Worm (Caenorhabditis elegans) whole organism, L1 larva: ENCODE measurements around the gene top-3.

Experiments used
- C34B4.2 ChIP-seq: sonication (generic microtip); optimal IDR thresholded peaks from 2 replicates; lab custom pipeline; 2017; ENCODE audit warnings: mild to moderate bottlenecking, missing genetic modification characterization, missing compliant biosample characterization
- F16B12.6 ChIP-seq: fragments of 150-350 bp; optimal IDR thresholded peaks from 2 replicates; lab custom pipeline; 2014; ENCODE audit warnings: missing biosample characterization, missing genetic modification characterization
- alr-1 ChIP-seq: fragments of 200-800 bp; sonication (Bioruptor generic); optimal IDR thresholded peaks from 2 replicates; lab custom pipeline; 2018; ENCODE audit warnings: borderline replicate concordance, mild to moderate bottlenecking, missing genetic modification characterization, missing compliant biosample characterization
- ama-1 ChIP-seq: fragments of 150-350 bp; optimal IDR thresholded peaks from 2 replicates; lab custom pipeline; 2014
- ceh-63 ChIP-seq: fragments of 200-800 bp; sonication (Bioruptor generic); optimal IDR thresholded peaks from 2 replicates; lab custom pipeline; 2018; ENCODE audit warnings: mild to moderate bottlenecking, missing genetic modification characterization, missing compliant biosample characterization
- ceh-82 ChIP-seq, 3 experiments: fragments of 150-350 bp in 1 of 3; sonication (generic microtip) in 2 of 3; optimal IDR thresholded peaks; 2 replicates each; lab custom pipeline; 2014 to 2017; ENCODE audit warnings: missing biosample characterization in 3 of 3, missing genetic modification characterization in 3 of 3
- ces-1 ChIP-seq: fragments of 150-350 bp; optimal IDR thresholded peaks from 2 replicates; lab custom pipeline; 2014; ENCODE audit warnings: missing biosample characterization, missing genetic modification reagents, missing genetic modification characterization
- dsc-1 ChIP-seq: sonication (generic microtip); optimal IDR thresholded peaks from 2 replicates; lab custom pipeline; 2016; ENCODE audit warnings: mild to moderate bottlenecking, missing genetic modification characterization, missing compliant biosample characterization
- egl-13 ChIP-seq: sonication (generic microtip); optimal IDR thresholded peaks from 2 replicates; lab custom pipeline; 2016; ENCODE audit warnings: missing genotype, missing genetic modification reagents, missing genetic modification characterization, missing compliant biosample characterization
- egl-27 ChIP-seq, 2 experiments: fragments of 150-350 bp in 1 of 2; sonication (generic microtip); optimal IDR thresholded peaks; 3 replicates each; lab custom pipeline; 2017 to 2018; ENCODE audit warnings: missing biosample characterization in 2 of 2, missing genetic modification characterization in 2 of 2, missing genetic modification reagents in 2 of 2
- elt-3 ChIP-seq, 6 experiments: fragments of 150-350 bp in 1 of 6; sonication (generic microtip); optimal IDR thresholded peaks; 2 replicates each; lab custom pipeline; 2017 to 2018; ENCODE audit warnings: missing biosample characterization in 6 of 6, missing genetic modification characterization in 6 of 6, inconsistent platforms in 1 of 6
- grh-1 ChIP-seq: fragments of 200-800 bp; sonication (Bioruptor generic); IDR thresholded peaks from 2 replicates; pipeline ENCODE4 v1.3.6; 2022; ENCODE audit warnings: missing genetic modification reagents, missing genetic modification characterization, missing compliant biosample characterization
- hlh-4 ChIP-seq: sonication (generic microtip); optimal IDR thresholded peaks from 2 replicates; lab custom pipeline; 2016; ENCODE audit warnings: mild to moderate bottlenecking, missing genetic modification characterization, missing compliant biosample characterization
- isw-1 ChIP-seq: fragments of 200-800 bp; sonication (Bioruptor generic); IDR thresholded peaks from 2 replicates; pipeline ENCODE4 v1.3.6; 2022; ENCODE audit warnings: missing genetic modification characterization, missing compliant biosample characterization
- jun-1 ChIP-seq: fragments of 150-350 bp; optimal IDR thresholded peaks from 2 replicates; lab custom pipeline; 2014; ENCODE audit warnings: missing biosample characterization, missing genetic modification reagents, missing genetic modification characterization
- lin-15B ChIP-seq: fragments of 150-350 bp; sonication (generic microtip); optimal IDR thresholded peaks from 3 replicates; lab custom pipeline; 2014; ENCODE audit warnings: missing biosample characterization, missing genetic modification characterization
- lin-39 ChIP-seq: fragments of 150-350 bp; optimal IDR thresholded peaks from 2 replicates; lab custom pipeline; 2014; ENCODE audit warnings: missing biosample characterization, missing genetic modification reagents, missing genetic modification characterization
- lir-3 ChIP-seq: sonication (generic microtip); optimal IDR thresholded peaks from 2 replicates; lab custom pipeline; 2016; ENCODE audit warnings: mild to moderate bottlenecking, missing genetic modification characterization, moderate library complexity, missing compliant biosample characterization; ENCODE audit not compliant: poor library complexity
- lsy-2 ChIP-seq, 2 experiments: fragments of 150-350 bp; optimal IDR thresholded peaks; 2 replicates each; lab custom pipeline; 2014; ENCODE audit warnings: missing biosample characterization in 2 of 2, missing genetic modification characterization in 2 of 2
- mep-1 ChIP-seq: fragments of 150-350 bp; optimal IDR thresholded peaks from 2 replicates; lab custom pipeline; 2014; ENCODE audit warnings: missing biosample characterization, missing genetic modification characterization
- nhr-11 ChIP-seq: fragments of 150-350 bp; optimal IDR thresholded peaks from 2 replicates; lab custom pipeline; 2014; ENCODE audit warnings: missing biosample characterization, missing genetic modification characterization
- nhr-12 ChIP-seq: sonication (generic microtip); optimal IDR thresholded peaks from 2 replicates; lab custom pipeline; 2017; ENCODE audit warnings: missing biosample characterization, missing genetic modification characterization
- nhr-19 ChIP-seq: fragments of 200-800 bp; sonication (Bioruptor generic); conservative IDR thresholded peaks from 2 replicates; pipeline ENCODE4 v1.3.6; 2022; ENCODE audit warnings: missing genetic modification characterization, missing compliant biosample characterization
- nhr-20 ChIP-seq: sonication (generic microtip); optimal IDR thresholded peaks from 2 replicates; lab custom pipeline; 2016; ENCODE audit warnings: mild to moderate bottlenecking, missing genetic modification characterization, missing compliant biosample characterization
- nhr-237 ChIP-seq: fragments of 150-350 bp; optimal IDR thresholded peaks from 2 replicates; lab custom pipeline; 2014; ENCODE audit warnings: missing biosample characterization, missing genetic modification characterization
- nhr-71 ChIP-seq: sonication (generic microtip); optimal IDR thresholded peaks from 2 replicates; lab custom pipeline; 2016; ENCODE audit warnings: mild to moderate bottlenecking, missing genetic modification characterization, moderate library complexity, missing compliant biosample characterization
- nhr-77 ChIP-seq: fragments of 150-350 bp; optimal IDR thresholded peaks from 2 replicates; lab custom pipeline; 2014; ENCODE audit warnings: missing biosample characterization, missing genetic modification characterization
- nhr-84 ChIP-seq: sonication (generic microtip); optimal IDR thresholded peaks from 2 replicates; lab custom pipeline; 2017; ENCODE audit warnings: missing biosample characterization, missing genetic modification characterization
- nhr-90 ChIP-seq: sonication (generic microtip); optimal IDR thresholded peaks from 2 replicates; lab custom pipeline; 2016; ENCODE audit warnings: mild to moderate bottlenecking, missing genetic modification characterization, missing compliant biosample characterization; ENCODE audit not compliant: poor library complexity
- pax-3 ChIP-seq: fragments of 200-800 bp; sonication (Bioruptor generic); optimal IDR thresholded peaks from 2 replicates; lab custom pipeline; 2018; ENCODE audit warnings: mild to moderate bottlenecking, missing genetic modification characterization, moderate library complexity, missing compliant biosample characterization
- pqm-1 ChIP-seq: sonication (generic microtip); optimal IDR thresholded peaks from 3 replicates; lab custom pipeline; 2017; ENCODE audit warnings: missing biosample characterization, missing genetic modification characterization
- rnt-1 ChIP-seq: sonication (generic microtip); optimal IDR thresholded peaks from 2 replicates; lab custom pipeline; 2016; ENCODE audit warnings: mild to moderate bottlenecking, missing genetic modification characterization, moderate library complexity, missing compliant biosample characterization
- sptf-1 ChIP-seq: fragments of 150-350 bp; optimal IDR thresholded peaks from 2 replicates; lab custom pipeline; 2014; ENCODE audit warnings: missing biosample characterization, missing genetic modification characterization
- swsn-7 ChIP-seq: sonication (generic microtip); optimal IDR thresholded peaks from 2 replicates; lab custom pipeline; 2016; ENCODE audit warnings: missing genetic modification characterization, missing compliant biosample characterization
- unc-62 ChIP-seq: fragments of 150-350 bp; optimal IDR thresholded peaks from 2 replicates; lab custom pipeline; 2014; ENCODE audit warnings: missing biosample characterization, missing genetic modification reagents, missing genetic modification characterization
- unc-86 ChIP-seq: sonication (generic microtip); optimal IDR thresholded peaks from 2 replicates; lab custom pipeline; 2016; ENCODE audit warnings: missing genetic modification characterization, missing compliant biosample characterization
- vab-15 ChIP-seq: sonication (generic microtip); optimal IDR thresholded peaks from 2 replicates; lab custom pipeline; 2017; ENCODE audit warnings: missing genotype, mild to moderate bottlenecking, missing genetic modification characterization, missing compliant biosample characterization
- xbp-1 ChIP-seq: sonication (generic microtip); optimal IDR thresholded peaks from 2 replicates; lab custom pipeline; 2016; ENCODE audit warnings: missing genetic modification characterization, missing compliant biosample characterization

top-3 gene

DNA sequence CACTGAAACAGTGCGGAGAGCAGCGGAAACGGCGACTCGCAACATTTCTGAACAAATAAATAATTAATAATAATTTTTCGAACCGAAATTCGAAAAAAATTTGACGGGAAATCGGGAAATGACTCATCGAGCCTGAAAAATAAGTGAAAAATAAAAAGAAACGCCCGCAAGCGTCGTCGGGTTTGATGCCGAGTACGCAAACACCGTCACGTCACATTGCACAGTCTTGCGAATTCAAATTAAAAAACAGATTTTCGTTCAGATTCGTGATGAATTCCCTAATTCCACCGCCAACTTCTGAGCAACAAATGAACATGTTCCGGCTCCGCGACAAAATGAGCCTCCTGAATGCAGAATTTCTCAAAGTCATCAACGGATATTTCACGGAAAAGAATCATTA lies 44.3 kb downstream of the top-3 start, which contains the start of the genes ndab-1 and npp-16 (continued):
- TF ChIP-seq nhr-90 (tag; lab: Kevin White, UChicago) (peak; percentile 22), nhr-19 (peak; percentile 38; the same call in 1 of the 2 replicates), rnt-1 (peak; percentile 54), egl-27 (tag; optimal IDR thresholded peaks at IDR 0.05; lab: Kevin White, UChicago) (no peak), elt-3 (tag; optimal IDR thresholded peaks at IDR 0.05; lab: Kevin White, UChicago) (no peak), xbp-1 (tag; lab: Kevin White, UChicago) (peak; percentile 28), nhr-84 (tag; lab: Kevin White, UChicago) (peak; percentile 33), F16B12.6 (tag; lab: Kevin White, UChicago) (peak; percentile 96)

DNA sequence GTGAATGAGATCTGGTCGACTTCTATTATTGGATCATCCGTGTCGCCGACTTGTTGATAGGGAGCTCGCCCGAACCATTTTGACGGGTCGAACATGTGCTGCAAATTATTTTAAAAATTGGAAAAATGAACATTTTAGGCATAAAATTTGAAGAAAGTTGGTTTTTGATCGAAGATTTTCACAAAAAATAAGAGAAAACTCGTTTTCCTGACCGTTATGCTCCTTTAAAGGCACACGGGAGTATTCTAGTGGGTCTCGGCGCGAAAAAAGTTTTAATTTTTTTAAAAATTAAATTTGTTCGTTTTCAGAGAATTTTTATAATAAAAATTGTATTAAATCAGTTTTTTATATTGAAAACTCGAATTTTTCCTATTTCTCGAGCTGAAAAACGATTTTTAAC lies 45.8 kb downstream of the top-3 start, which contains the start of gene Y56A3A.16:
Gene Y56A3A.16 (minus strand): TSS at position 101 of the 400 bp plus-strand sequence.
- TF ChIP-seq mep-1 (tag; lab: Kevin White, UChicago) (no peak), egl-27 (tag; optimal IDR thresholded peaks at IDR 0.05; lab: Kevin White, UChicago) (no peak), C34B4.2 (tag; lab: Kevin White, UChicago) (no peak), hlh-4 (tag; lab: Kevin White, UChicago) (no peak), egl-13 (tag; lab: Kevin White, UChicago) (no peak), ceh-82 (tag; optimal IDR thresholded peaks at IDR 0.05; lab: Kevin White, UChicago) (no peak), unc-86 (no peak), nhr-77 (tag; lab: Kevin White, UChicago) (no peak), isw-1 (no peak), jun-1 (tag; lab: Kevin White, UChicago) (no peak), lin-39 (tag; lab: Kevin White, UChicago) (no peak), lsy-2 (tag; optimal IDR thresholded peaks at IDR 0.05; lab: Kevin White, UChicago) (no peak), dsc-1 (tag; lab: Kevin White, UChicago) (no peak), sptf-1 (tag; lab: Kevin White, UChicago) (no peak), pax-3 (tag; lab: Kevin White, UChicago) (no peak), nhr-71 (tag; lab: Kevin White, UChicago) (no peak), ceh-63 (GFP tag; lab: Kevin White, UChicago) (no peak), lin-15B (tag; lab: Kevin White, UChicago) (no peak), grh-1 (no peak)

ce11 chrIII:11909778-11910177 lies 50.2 kb downstream of the top-3 start, which contains the start of gene faah-4:
faah-4 (minus strand) TSS chrIII:11909878.
- TF ChIP-seq nhr-11 (tag; lab: Kevin White, UChicago): no peak
- TF ChIP-seq hlh-4 (tag; lab: Kevin White, UChicago): no peak

DNA sequence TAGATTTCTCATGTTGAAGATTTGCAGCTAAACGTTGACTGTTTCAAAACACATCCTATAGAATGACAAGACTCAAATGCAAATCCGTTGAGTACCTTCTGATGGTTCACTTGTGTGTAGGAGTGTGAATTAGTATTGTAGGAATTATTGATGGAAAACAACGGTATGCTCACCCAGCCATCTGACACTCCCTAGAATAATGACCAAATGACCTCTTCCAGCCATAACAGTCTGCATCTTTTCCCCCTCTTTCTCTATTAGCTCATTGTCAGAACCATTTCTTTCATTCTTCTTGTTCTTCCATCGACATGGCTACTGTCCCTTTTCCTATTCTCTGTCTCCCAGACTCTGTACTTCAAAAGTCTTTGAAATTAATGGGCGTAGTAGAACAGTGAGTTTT lies 51.3 kb downstream of the top-3 start, which contains the start of gene fbxb-24:
Gene fbxb-24 (plus strand): TSS at position 301 of the 400 bp plus-strand sequence.
- TF ChIP-seq ces-1 (GFP tag; lab: Kevin White, UChicago) (no peak), nhr-237 (tag; lab: Kevin White, UChicago) (no peak), hlh-4 (tag; lab: Kevin White, UChicago) (no peak), xbp-1 (tag; lab: Kevin White, UChicago) (no peak), unc-62 (GFP tag; lab: Kevin White, UChicago) (no peak), nhr-20 (tag; lab: Kevin White, UChicago) (no peak), alr-1 (no peak), swsn-7 (tag; lab: Kevin White, UChicago) (no peak), ama-1 (lab: Kevin White, UChicago) (no peak), nhr-12 (no peak), vab-15 (tag; lab: Kevin White, UChicago) (no peak), egl-13 (tag; lab: Kevin White, UChicago) (no peak), lir-3 (no peak), pqm-1 (no peak)
